Worm (Caenorhabditis elegans): Measurements from ENCODE around the gene Y37E11AL.2.

Gene Y37E11AL.2

ce11 chrIV:3666543-3666942 lies 31.8 kb upstream of the Y37E11AL.2 start:
- TF ChIP-seq fos-1 (tag; optimal IDR thresholded peaks at IDR 0.05) (no peak), C34F6.9 (tag; optimal IDR thresholded peaks at IDR 0.05) (no peak), unc-55 (GFP tag; optimal IDR thresholded peaks at IDR 0.05) (no peak)

ce11 chrIV:3667796-3668195 lies 30.5 kb upstream of the Y37E11AL.2 start:
- TF ChIP-seq unc-62 (GFP tag; optimal IDR thresholded peaks at IDR 0.05) (no peak), lin-13 (GFP tag; optimal IDR thresholded peaks at IDR 0.05) (no peak), nhr-11 (tag; optimal IDR thresholded peaks at IDR 0.05) (no peak), nhr-6 (tag; optimal IDR thresholded peaks at IDR 0.05) (no peak), elt-1 (tag; optimal IDR thresholded peaks at IDR 0.05) (no peak), nhr-129 (tag; optimal IDR thresholded peaks at IDR 0.05) (no peak), blmp-1 (tag; optimal IDR thresholded peaks at IDR 0.05; ENCODE audit: insufficient read depth) (no peak), ceh-82 (tag; optimal IDR thresholded peaks at IDR 0.05) (no peak), mbf-1 (tag; optimal IDR thresholded peaks at IDR 0.05) (no peak), Y55F3AM.14 (GFP tag; optimal IDR thresholded peaks at IDR 0.05) (no peak), nhr-77 (tag; optimal IDR thresholded peaks at IDR 0.05) (no peak)

ce11 chrIV:3668603-3669002 lies 29.7 kb upstream of the Y37E11AL.2 start, which contains the start of gene fmil-1:
Gene fmil-1, minus strand, starts transcription at chrIV:3668703.
- TF ChIP-seq ceh-16 (tag; optimal IDR thresholded peaks at IDR 0.05): no peak
- TF ChIP-seq nhr-10 (tag; optimal IDR thresholded peaks at IDR 0.05): no peak
- TF ChIP-seq crh-2 (tag; optimal IDR thresholded peaks at IDR 0.05): no peak
- TF ChIP-seq mbf-1 (tag; optimal IDR thresholded peaks at IDR 0.05): no peak
- TF ChIP-seq sem-4 (tag; optimal IDR thresholded peaks at IDR 0.05): no peak
- TF ChIP-seq mab-5 (tag; optimal IDR thresholded peaks at IDR 0.05): no peak
- no peak for TF ChIP-seq snpc-4 (tag; optimal IDR thresholded peaks at IDR 0.05)
- TF ChIP-seq nhr-129 (tag; optimal IDR thresholded peaks at IDR 0.05): no peak
- TF ChIP-seq ama-1 (optimal IDR thresholded peaks at IDR 0.05): no peak
- TF ChIP-seq nhr-11 (tag; optimal IDR thresholded peaks at IDR 0.05): no peak
- TF ChIP-seq blmp-1 (tag; optimal IDR thresholded peaks at IDR 0.05; ENCODE audit: insufficient read depth): no peak
- TF ChIP-seq ztf-4 (tag; optimal IDR thresholded peaks at IDR 0.05): no peak
- no peak for TF ChIP-seq aly-2 (tag; optimal IDR thresholded peaks at IDR 0.05)

ce11 chrIV:3681763-3682162 lies 16.5 kb upstream of the Y37E11AL.2 start:
- TF ChIP-seq blmp-1 (tag; optimal IDR thresholded peaks at IDR 0.05; ENCODE audit: insufficient read depth) (no peak), nhr-12 (tag; optimal IDR thresholded peaks at IDR 0.05) (no peak), sma-3 (GFP tag; optimal IDR thresholded peaks at IDR 0.05) (no peak), ZK546.5 (tag; optimal IDR thresholded peaks at IDR 0.05) (no peak), elt-1 (tag; optimal IDR thresholded peaks at IDR 0.05) (no peak), nhr-23 (tag; optimal IDR thresholded peaks at IDR 0.05) (no peak)

- TF ChIP-seq unc-39 (tag; optimal IDR thresholded peaks at IDR 0.05) (no peak), ZK546.5 (tag; optimal IDR thresholded peaks at IDR 0.05) (no peak), C34F6.9 (tag; optimal IDR thresholded peaks at IDR 0.05) (no peak), aly-2 (tag; optimal IDR thresholded peaks at IDR 0.05) (no peak), ztf-4 (tag; optimal IDR thresholded peaks at IDR 0.05) (no peak), snpc-4 (tag; optimal IDR thresholded peaks at IDR 0.05) (no peak), fos-1 (tag; optimal IDR thresholded peaks at IDR 0.05) (no peak)
Measured at ce11 chrIV:3686260-3686659, 12.0 kb upstream of the Y37E11AL.2 start.

- TF ChIP-seq lin-11 (tag; optimal IDR thresholded peaks at IDR 0.05) (no peak), lsy-2 (tag; optimal IDR thresholded peaks at IDR 0.05) (no peak), alr-1 (tag; optimal IDR thresholded peaks at IDR 0.05) (no peak), R02D3.7 (tag; optimal IDR thresholded peaks at IDR 0.05) (no peak)
Measured at ce11 chrIV:3686765-3687164, 11.5 kb upstream of the Y37E11AL.2 start, which contains the start of gene map-1. Gene map-1, minus strand, starts transcription at chrIV:3686865.

- TF ChIP-seq nhr-12 (tag; optimal IDR thresholded peaks at IDR 0.05): no peak
- TF ChIP-seq nhr-21 (tag; optimal IDR thresholded peaks at IDR 0.05): no peak
- TF ChIP-seq R02D3.7 (tag; optimal IDR thresholded peaks at IDR 0.05): no peak
Measured at ce11 chrIV:3688050-3688449, 10.3 kb upstream of the Y37E11AL.2 start.
